Worm (Caenorhabditis elegans) whole organism, young adult: ENCODE results near the gene ent-5.

ENCODE experiments used
- B0019.2 ChIP-seq: fragments of 200-800 bp; sonication (Bioruptor generic); conservative IDR thresholded peaks from 2 replicates; pipeline ENCODE4 v1.3.6; 2022; ENCODE audit warnings: missing genetic modification reagents, missing genetic modification characterization, missing compliant biosample characterization
- B0261.1 ChIP-seq: sonication (generic microtip); optimal IDR thresholded peaks from 2 replicates; lab custom pipeline; 2016; ENCODE audit warnings: mild to moderate bottlenecking, missing genetic modification characterization, moderate library complexity, missing compliant biosample characterization
- D2030.7 ChIP-seq: fragments of 200-800 bp; sonication (Bioruptor generic); IDR thresholded peaks from 2 replicates; pipeline ENCODE4 v1.3.6; 2022; ENCODE audit warnings: missing genetic modification reagents, missing genetic modification characterization, missing compliant biosample characterization
- F10E7.11 ChIP-seq: sonication (generic microtip); optimal IDR thresholded peaks from 2 replicates; lab custom pipeline; 2017; ENCODE audit warnings: mild to moderate bottlenecking, missing genetic modification characterization, moderate library complexity, missing compliant biosample characterization
- F49E8.2 ChIP-seq: sonication (generic microtip); optimal IDR thresholded peaks from 3 replicates; lab custom pipeline; 2017; ENCODE audit warnings: missing genetic modification characterization, mild to moderate bottlenecking, missing compliant biosample characterization, antibody characterized with exemption, moderate library complexity; ENCODE audit not compliant: insufficient read depth
- K11D2.4 ChIP-seq: fragments of 200-800 bp; sonication (Bioruptor generic); IDR thresholded peaks from 2 replicates; pipeline ENCODE4 v1.3.6; 2022; ENCODE audit warnings: missing genetic modification reagents, missing genetic modification characterization, missing compliant biosample characterization
- T26A5.8 ChIP-seq: sonication (generic microtip); optimal IDR thresholded peaks from 2 replicates; lab custom pipeline; 2016; ENCODE audit warnings: missing genetic modification characterization, missing compliant biosample characterization
- atf-7 ChIP-seq: sonication (generic microtip); optimal IDR thresholded peaks from 2 replicates; lab custom pipeline; 2017; ENCODE audit warnings: mild to moderate bottlenecking, missing genetic modification characterization, missing compliant biosample characterization
- attf-6 ChIP-seq: fragments of 200-800 bp; sonication (Bioruptor generic); IDR thresholded peaks from 2 replicates; pipeline ENCODE4 v1.3.6; 2022; ENCODE audit warnings: missing genetic modification reagents, missing genetic modification characterization, missing compliant biosample characterization
- ccch-3 ChIP-seq: fragments of 200-800 bp; sonication (Bioruptor generic); optimal IDR thresholded peaks from 2 replicates; lab custom pipeline; 2018; ENCODE audit warnings: mild to moderate bottlenecking, missing genetic modification characterization, missing compliant biosample characterization
- ceh-100 ChIP-seq: fragments of 200-800 bp; sonication (Bioruptor generic); IDR thresholded peaks from 2 replicates; pipeline ENCODE4 v1.3.6; 2022; ENCODE audit warnings: missing genetic modification reagents, missing genetic modification characterization, missing compliant biosample characterization
- ceh-58 ChIP-seq: fragments of 200-800 bp; sonication (Bioruptor generic); IDR thresholded peaks from 2 replicates; pipeline ENCODE4 v1.3.6; 2022; ENCODE audit warnings: missing genetic modification characterization, missing compliant biosample characterization
- efl-1 ChIP-seq: fragments of 150-350 bp; optimal IDR thresholded peaks from 2 replicates; lab custom pipeline; 2014; ENCODE audit warnings: missing biosample characterization, missing genetic modification reagents, missing genetic modification characterization
- hlh-12 ChIP-seq: sonication (generic microtip); optimal IDR thresholded peaks from 2 replicates; lab custom pipeline; 2016; ENCODE audit warnings: missing genetic modification characterization, missing compliant biosample characterization
- hmg-1.2 ChIP-seq: fragments of 200-800 bp; sonication (Bioruptor generic); IDR thresholded peaks from 2 replicates; pipeline ENCODE4 v1.3.6; 2022; ENCODE audit warnings: missing genetic modification reagents, missing genetic modification characterization, missing compliant biosample characterization
- hsf-1 ChIP-seq: fragments of 200-800 bp; sonication (Bioruptor generic); IDR thresholded peaks from 2 replicates; pipeline ENCODE4 v1.3.6; 2022; ENCODE audit warnings: missing genetic modification reagents, missing genetic modification characterization, missing compliant biosample characterization
- let-526 ChIP-seq: fragments of 200-800 bp; sonication (Bioruptor generic); IDR thresholded peaks from 2 replicates; pipeline ENCODE4 v1.3.6; 2022; ENCODE audit warnings: missing genetic modification reagents, missing genetic modification characterization, missing compliant biosample characterization
- rcor-1 ChIP-seq: fragments of 200-800 bp; sonication (Bioruptor generic); IDR thresholded peaks from 2 replicates; pipeline ENCODE4 v1.3.6; 2022; ENCODE audit warnings: missing genetic modification reagents, missing genetic modification characterization, missing compliant biosample characterization
- rec-8 ChIP-seq, 2 experiments: sonication (generic microtip); optimal IDR thresholded peaks; 2 replicates each; lab custom pipeline; 2016; ENCODE audit warnings: mild to moderate bottlenecking in 2 of 2, missing genetic modification characterization in 2 of 2, missing genetic modification reagents in 2 of 2, missing genotype in 2 of 2, missing biosample characterization in 1 of 2, missing compliant biosample characterization in 1 of 2, moderate library complexity in 1 of 2
- snpc-1.3 ChIP-seq: sonication (generic microtip); optimal IDR thresholded peaks from 2 replicates; lab custom pipeline; 2017; ENCODE audit warnings: missing genetic modification characterization, mild to moderate bottlenecking, missing compliant biosample characterization, antibody characterized with exemption, moderate library complexity, missing genotype, missing genetic modification reagents; ENCODE audit not compliant: insufficient read depth
- snpc-4 ChIP-seq, 5 experiments: fragments of 150-350 bp in 1 of 5; sonication (generic microtip) in 4 of 5; optimal IDR thresholded peaks; 2 replicates each; lab custom pipeline; 2014 to 2018; ENCODE audit warnings: missing genetic modification characterization in 5 of 5, missing biosample characterization in 3 of 5, antibody characterized with exemption in 2 of 5, mild to moderate bottlenecking in 2 of 5, missing compliant biosample characterization in 2 of 5, missing genotype in 2 of 5, moderate library complexity in 2 of 5, missing genetic modification reagents in 1 of 5
- tbp1 ChIP-seq: fragments of 200-800 bp; sonication (Bioruptor generic); optimal IDR thresholded peaks from 2 replicates; lab custom pipeline; 2018; ENCODE audit warnings: mild to moderate bottlenecking, missing genetic modification characterization, missing compliant biosample characterization
- xnd-1 ChIP-seq: sonication (generic microtip); optimal IDR thresholded peaks from 2 replicates; lab custom pipeline; 2016; ENCODE audit warnings: missing genotype, missing genetic modification reagents, missing genetic modification characterization, missing compliant biosample characterization
- ztf-6 ChIP-seq: fragments of 200-800 bp; sonication (Bioruptor generic); IDR thresholded peaks from 2 replicates; pipeline ENCODE4 v1.3.6; 2022; ENCODE audit warnings: missing genetic modification reagents, missing genetic modification characterization, missing compliant biosample characterization

Gene ent-5

ce11 chrX:4604185-4604584 lies 44.8 kb downstream of the ent-5 start:
- no peak for TF ChIP-seq let-526 (GFP tag; lab: Robert Waterston, UW)
- no peak for TF ChIP-seq xnd-1 (tag; lab: Kevin White, UChicago)
- no peak for TF ChIP-seq B0019.2 (GFP tag; lab: Robert Waterston, UW)
- no peak for TF ChIP-seq F10E7.11 (tag; lab: Kevin White, UChicago)
- TF ChIP-seq ztf-6 (GFP tag; lab: Robert Waterston, UW) = no peak
- no peak for TF ChIP-seq K11D2.4
- no peak for TF ChIP-seq snpc-4 (GFP tag; optimal IDR thresholded peaks at IDR 0.05; lab: Kevin White, UChicago)
- TF ChIP-seq snpc-4 (tag; optimal IDR thresholded peaks at IDR 0.05; lab: Kevin White, UChicago) = no peak
- TF ChIP-seq tbp1 (GFP tag; lab: Kevin White, UChicago) = no peak
- TF ChIP-seq snpc-1.3 (tag; lab: Kevin White, UChicago) = no peak
- no peak for TF ChIP-seq rcor-1 (GFP tag; lab: Robert Waterston, UW)
- TF ChIP-seq ceh-58 (GFP tag; lab: Robert Waterston, UW) = no peak
- no peak for TF ChIP-seq ccch-3 (GFP tag; lab: Kevin White, UChicago)
- TF ChIP-seq efl-1 (GFP tag; lab: Kevin White, UChicago) = no peak
- TF ChIP-seq F49E8.2 (tag; lab: Kevin White, UChicago) = no peak
- TF ChIP-seq hlh-12 (tag; lab: Kevin White, UChicago) = no peak
- no peak for TF ChIP-seq attf-6 (GFP tag; lab: Robert Waterston, UW)
- TF ChIP-seq D2030.7 (GFP tag; lab: Robert Waterston, UW) = no peak
- no peak for TF ChIP-seq hmg-1.2 (GFP tag; lab: Robert Waterston, UW)
- no peak for TF ChIP-seq B0261.1 (tag; lab: Kevin White, UChicago)
- TF ChIP-seq atf-7 = no peak

- TF ChIP-seq T26A5.8 = no peak
- no peak for TF ChIP-seq ceh-100 (GFP tag; lab: Robert Waterston, UW)
Measured at ce11 chrX:4600987-4601386, 48.0 kb downstream of the ent-5 start.

ce11 chrX:4599526-4599925 lies 49.5 kb downstream of the ent-5 start:
- TF ChIP-seq rec-8 (tag; optimal IDR thresholded peaks at IDR 0.05; lab: Kevin White, UChicago) (no peak), hsf-1 (GFP tag; lab: Robert Waterston, UW) (no peak)
- TF ChIP-seq, all 124 proteins: peak for 0
